Fruit fly (Drosophila melanogaster): Measurements from ENCODE around the gene skd.

skd gene

DNA sequence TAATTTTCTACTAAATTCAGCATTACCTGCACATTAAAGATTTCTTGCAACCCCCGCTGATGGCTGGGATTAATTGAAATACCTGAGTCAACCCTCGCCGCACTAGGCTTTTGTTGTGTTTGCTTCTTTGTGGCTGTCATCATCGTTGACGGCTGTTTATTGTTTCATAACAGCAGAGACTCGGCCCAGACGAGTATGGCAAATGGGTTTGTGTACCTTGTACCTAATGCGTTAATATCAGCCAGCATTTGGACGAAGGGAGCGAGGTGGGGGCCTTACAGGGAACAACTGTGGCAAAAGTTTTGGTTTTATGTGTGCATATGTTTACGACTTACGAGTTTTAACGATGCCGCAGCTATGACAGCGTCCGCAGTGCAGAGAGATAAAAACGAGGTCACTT lies 28.6 kb upstream of the skd start (continued):
- no peak for TF ChIP-seq CG8765 (GFP tag; IDR thresholded peaks at IDR 0.05)
- no peak for TF ChIP-seq Fer2 (tag; optimal IDR thresholded peaks at IDR 0.05)
- TF ChIP-seq YL-1 (GFP tag; optimal IDR thresholded peaks at IDR 0.05): no peak
- TF ChIP-seq Chrac-16 (GFP tag; optimal IDR thresholded peaks at IDR 0.05): no peak
- no peak for TF ChIP-seq Lim3 (GFP tag; IDR thresholded peaks at IDR 0.05)
- TF ChIP-seq CG3726 (GFP tag; IDR thresholded peaks at IDR 0.05): no peak
- TF ChIP-seq Usf (GFP tag; optimal IDR thresholded peaks at IDR 0.05): no peak
- no peak for TF ChIP-seq stwl (tag; optimal IDR thresholded peaks at IDR 0.05)
- TF ChIP-seq CG11723 (GFP tag; optimal IDR thresholded peaks at IDR 0.05): no peak
- peak; percentile 14 for TF ChIP-seq CG13296 (GFP tag; optimal IDR thresholded peaks at IDR 0.05)
- no peak for TF ChIP-seq CG2129 (GFP tag; IDR thresholded peaks at IDR 0.05; ENCODE audit: partially characterized antibody)
- TF ChIP-seq sd (tag; optimal IDR thresholded peaks at IDR 0.05): peak; percentile 56
- no peak for TF ChIP-seq Rx (GFP tag; IDR thresholded peaks at IDR 0.05)
- no peak for TF ChIP-seq gcm (GFP tag; optimal IDR thresholded peaks at IDR 0.05)
- no peak for TF ChIP-seq CG31365 (tag; optimal IDR thresholded peaks at IDR 0.05)
- TF ChIP-seq MESR4 (GFP tag; optimal IDR thresholded peaks at IDR 0.05): no peak
- no peak for TF ChIP-seq CkIIα-i1 (GFP tag; IDR thresholded peaks at IDR 0.05)
- TF ChIP-seq Myb (GFP tag; optimal IDR thresholded peaks at IDR 0.05): no peak
- no peak for TF ChIP-seq HLH54F (GFP tag; optimal IDR thresholded peaks at IDR 0.05)
- TF ChIP-seq CG15269 (tag; optimal IDR thresholded peaks at IDR 0.05): peak; percentile 59
- no peak for TF ChIP-seq tx (GFP tag; optimal IDR thresholded peaks at IDR 0.05)
- no peak for TF ChIP-seq CG18599 (GFP tag; optimal IDR thresholded peaks at IDR 0.05)
- no peak for TF ChIP-seq lmd (GFP tag; IDR thresholded peaks at IDR 0.05)
- no peak for TF ChIP-seq CG11504 (tag; optimal IDR thresholded peaks at IDR 0.05)
- no peak for TF ChIP-seq CG18262 (tag; optimal IDR thresholded peaks at IDR 0.05)
- TF ChIP-seq lilli (GFP tag; optimal IDR thresholded peaks at IDR 0.05): no peak
- no peak for TF ChIP-seq CG1792 (GFP tag; optimal IDR thresholded peaks at IDR 0.05)
- peak; percentile 1 for TF ChIP-seq HmgZ (tag; optimal IDR thresholded peaks at IDR 0.05)
- peak; percentile 74 for TF ChIP-seq CG10543 (GFP tag; optimal IDR thresholded peaks at IDR 0.05)
- TF ChIP-seq ro (GFP tag; IDR thresholded peaks at IDR 0.05): no peak
- peak; percentile 47; the same call in 1 of the 3 replicates for TF ChIP-seq so (GFP tag; IDR thresholded peaks at IDR 0.05)
- TF ChIP-seq CG15601 (tag; optimal IDR thresholded peaks at IDR 0.05): no peak
- TF ChIP-seq Bteb2 (GFP tag; optimal IDR thresholded peaks at IDR 0.05): no peak
- peak; percentile 40 for TF ChIP-seq CG12071 (GFP tag; optimal IDR thresholded peaks at IDR 0.05)
- no peak for TF ChIP-seq CG30020 (tag; optimal IDR thresholded peaks at IDR 0.05)
- TF ChIP-seq Hmr (GFP tag; optimal IDR thresholded peaks at IDR 0.05): no peak
- no peak for TF ChIP-seq CG15011 (GFP tag; optimal IDR thresholded peaks at IDR 0.05)

DNA sequence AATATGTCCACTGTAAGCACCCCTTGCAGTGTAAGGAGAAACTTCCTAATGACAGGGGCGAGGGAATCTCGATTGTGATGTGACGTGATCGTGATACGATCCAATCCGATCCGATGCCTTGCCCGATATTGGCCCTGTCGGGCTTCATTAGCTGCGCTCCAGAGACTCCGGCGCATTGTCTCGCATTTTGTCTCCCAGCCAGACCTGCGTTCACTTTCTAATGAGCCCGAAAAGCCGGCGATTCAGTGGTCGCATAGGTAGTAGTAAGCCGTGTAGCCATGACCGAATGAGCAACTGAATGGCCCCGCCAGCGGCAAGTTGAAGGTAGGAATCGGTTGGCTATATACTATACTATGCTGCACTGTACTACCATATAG lies 27.6 kb upstream of the skd start:
- no peak for TF ChIP-seq CG12071 (GFP tag; optimal IDR thresholded peaks at IDR 0.05)
- TF ChIP-seq CG12769 (tag; optimal IDR thresholded peaks at IDR 0.05): peak; percentile 59
- peak; percentile 69 for TF ChIP-seq grn (GFP tag; optimal IDR thresholded peaks at IDR 0.05)
- TF ChIP-seq oc (tag; optimal IDR thresholded peaks at IDR 0.05): peak; percentile 75
- peak; percentile 59 for TF ChIP-seq Awh (GFP tag; IDR thresholded peaks at IDR 0.05)
- TF ChIP-seq Med (GFP tag): peak; percentile 58
- no peak for TF ChIP-seq CG2120 (GFP tag; optimal IDR thresholded peaks at IDR 0.05)
- no peak for TF ChIP-seq Ada2b (GFP tag; IDR thresholded peaks at IDR 0.05)
- 0 out of 4 replicates have a peak, but pooled peaks have one; percentile 39 for TF ChIP-seq chinmo (GFP tag; IDR thresholded peaks at IDR 0.05; ENCODE audit: partially characterized antibody)
- peak; percentile 11 for TF ChIP-seq gsb-n (tag; optimal IDR thresholded peaks at IDR 0.05)
- TF ChIP-seq Blimp-1 (GFP tag; optimal IDR thresholded peaks at IDR 0.05): peak; percentile 74
- TF ChIP-seq D19A (tag; optimal IDR thresholded peaks at IDR 0.05): peak; percentile 0
